Fruit fly (Drosophila melanogaster) whole organism, embryonic: ENCODE results near the gene CG13024.
A peak's percentile ranks its signal among the peaks of the same experiment; 100 is the strongest.

Source experiments
- Adf1 ChIP-seq: fragments of 200-800 bp; sonication (Bioruptor generic); IDR thresholded peaks from 2 replicates; pipeline ENCODE4 v1.3.6; 2022; ENCODE audit warnings: missing biosample characterization, missing genetic modification characterization
- Bgb ChIP-seq: fragments of 200-800 bp; sonication (Bioruptor generic); IDR thresholded peaks from 2 replicates; pipeline ENCODE4 v1.3.6; 2022; ENCODE audit warnings: missing biosample characterization, missing genetic modification characterization; ENCODE audit not compliant: partially characterized antibody
- CG10267 ChIP-seq: fragments of 200-800 bp; sonication (Bioruptor generic); optimal IDR thresholded peaks from 2 replicates; lab custom pipeline; 2018; ENCODE audit warnings: missing biosample characterization, mild to moderate bottlenecking, missing genetic modification characterization, moderate library complexity
- CG10565 ChIP-seq: fragments of 200-800 bp; sonication (Bioruptor generic); optimal IDR thresholded peaks from 3 replicates; lab custom pipeline; 2016; ENCODE audit warnings: missing biosample characterization, mild to moderate bottlenecking, missing genetic modification characterization
- CG10654 ChIP-seq: fragments of 200-800 bp; sonication (Bioruptor generic); optimal IDR thresholded peaks from 2 replicates; lab custom pipeline; 2016; ENCODE audit warnings: missing biosample characterization, missing genetic modification characterization
- CG11093 ChIP-seq: fragments of 200-800 bp; sonication (Bioruptor generic); IDR thresholded peaks from 3 replicates; pipeline ENCODE4 v1.3.6; 2022; ENCODE audit warnings: missing biosample characterization, missing genetic modification characterization
- CG13287 ChIP-seq: fragments of 200-800 bp; sonication (Bioruptor generic); IDR thresholded peaks from 2 replicates; pipeline ENCODE4 v1.3.6; 2022; ENCODE audit warnings: missing biosample characterization, missing genetic modification characterization; ENCODE audit not compliant: partially characterized antibody
- CG13424 ChIP-seq: fragments of 200-800 bp; sonication (Bioruptor generic); optimal IDR thresholded peaks from 2 replicates; lab custom pipeline; 2019; ENCODE audit warnings: missing biosample characterization, mild to moderate bottlenecking, missing genetic modification characterization, moderate library complexity
- CG16813 ChIP-seq: fragments of 200-800 bp; sonication (Bioruptor generic); IDR thresholded peaks from 3 replicates; pipeline ENCODE4 v1.3.6; 2022; ENCODE audit warnings: missing biosample characterization, missing genetic modification characterization; ENCODE audit not compliant: partially characterized antibody
- CG17186 ChIP-seq: fragments of 200-800 bp; sonication (Bioruptor generic); optimal IDR thresholded peaks from 3 replicates; lab custom pipeline; 2017; ENCODE audit warnings: missing biosample characterization, missing genetic modification reagents, missing genetic modification characterization
- CG17612 ChIP-seq: fragments of 200-800 bp; sonication (Bioruptor generic); IDR thresholded peaks from 2 replicates; pipeline ENCODE4 v1.3.6; 2022; ENCODE audit warnings: missing biosample characterization, missing genetic modification characterization
- CG18599 ChIP-seq: fragments of 200-800 bp; sonication (Bioruptor generic); optimal IDR thresholded peaks from 3 replicates; lab custom pipeline; 2017; ENCODE audit warnings: missing biosample characterization, missing genetic modification characterization, mild to moderate bottlenecking, moderate library complexity, missing genetic modification reagents
- CG2678 ChIP-seq: fragments of 200-800 bp; sonication (Bioruptor generic); optimal IDR thresholded peaks from 3 replicates; lab custom pipeline; 2019; ENCODE audit warnings: missing biosample characterization, mild to moderate bottlenecking, missing genetic modification characterization, moderate library complexity
- CG31224 ChIP-seq: fragments of 200-800 bp; sonication (Bioruptor generic); IDR thresholded peaks from 2 replicates; pipeline ENCODE4 v1.3.6; 2022; ENCODE audit warnings: missing biosample characterization, missing genetic modification characterization
- CG5180 ChIP-seq: fragments of 200-800 bp; sonication (Bioruptor generic); optimal IDR thresholded peaks from 3 replicates; lab custom pipeline; 2017; ENCODE audit warnings: missing biosample characterization, missing genetic modification characterization, mild to moderate bottlenecking, moderate library complexity, missing genetic modification reagents
- CG7556 ChIP-seq: fragments of 200-800 bp; sonication (Bioruptor generic); optimal IDR thresholded peaks from 2 replicates; lab custom pipeline; 2017; ENCODE audit warnings: missing biosample characterization, mild to moderate bottlenecking, missing genetic modification characterization
- CG8089 ChIP-seq: fragments of 200-800 bp; sonication (Bioruptor generic); optimal IDR thresholded peaks from 3 replicates; lab custom pipeline; 2016; ENCODE audit warnings: missing biosample characterization, missing genetic modification characterization
- CG8290 ChIP-seq, 3 experiments: fragments of 200-800 bp; sonication (Bioruptor generic); optimal IDR thresholded peaks; 2 replicates each; lab custom pipeline; 2016 to 2019; ENCODE audit warnings: missing biosample characterization in 3 of 3, missing genetic modification characterization in 3 of 3, mild to moderate bottlenecking in 2 of 3, moderate library complexity in 1 of 3
- CG8924 ChIP-seq: fragments of 200-800 bp; optimal IDR thresholded peaks from 3 replicates; lab custom pipeline; 2019; ENCODE audit warnings: missing biosample characterization, mild to moderate bottlenecking, missing genetic modification characterization, moderate library complexity
- Deaf1 ChIP-seq: fragments of 200-800 bp; optimal IDR thresholded peaks from 3 replicates; lab custom pipeline; 2019; ENCODE audit warnings: missing biosample characterization, mild to moderate bottlenecking, missing genetic modification characterization, moderate library complexity
- Dp ChIP-seq: fragments of 200-800 bp; sonication (Bioruptor generic); optimal IDR thresholded peaks from 2 replicates; lab custom pipeline; 2018; ENCODE audit warnings: missing biosample characterization, mild to moderate bottlenecking, missing genetic modification characterization, moderate library complexity
- Drgx ChIP-seq: fragments of 200-800 bp; sonication (Bioruptor generic); IDR thresholded peaks from 2 replicates; pipeline ENCODE4 v1.3.6; 2022; ENCODE audit warnings: missing biosample characterization, missing genetic modification characterization
- E2f2 ChIP-seq: fragments of 200-800 bp; sonication (Bioruptor generic); IDR thresholded peaks from 2 replicates; pipeline ENCODE4 v1.3.6; 2022; ENCODE audit warnings: missing biosample characterization, missing genetic modification characterization
- Gsc ChIP-seq: fragments of 200-800 bp; sonication (Bioruptor generic); IDR thresholded peaks from 2 replicates; pipeline ENCODE4 v1.3.6; 2022; ENCODE audit warnings: missing biosample characterization, missing genetic modification characterization
- Meics ChIP-seq: fragments of 200-800 bp; sonication (Bioruptor generic); optimal IDR thresholded peaks from 2 replicates; lab custom pipeline; 2017; ENCODE audit warnings: missing biosample characterization, mild to moderate bottlenecking, missing genetic modification characterization
- Mrtf ChIP-seq: fragments of 200-800 bp; sonication (Bioruptor generic); IDR thresholded peaks from 3 replicates; pipeline ENCODE4 v1.3.6; 2022; ENCODE audit warnings: missing biosample characterization, missing genetic modification characterization
- Nf-YC ChIP-seq: fragments of 200-800 bp; optimal IDR thresholded peaks from 3 replicates; lab custom pipeline; 2019; ENCODE audit warnings: missing biosample characterization, mild to moderate bottlenecking, missing genetic modification characterization, moderate library complexity
- Opbp ChIP-seq: fragments of 200-800 bp; sonication (Bioruptor generic); IDR thresholded peaks from 3 replicates; pipeline ENCODE4 v1.3.6; 2022; ENCODE audit warnings: missing biosample characterization, missing genetic modification characterization; ENCODE audit not compliant: partially characterized antibody
- Stat92E ChIP-seq, 3 experiments: fragments of >200 bp in 2 of 3; fragments of 200-800 bp in 1 of 3; sonication (Bioruptor generic) in 1 of 3; optimal IDR thresholded peaks; 2 replicates each; lab custom pipeline; 2017 to 2019; ENCODE audit warnings: missing biosample characterization in 3 of 3, missing genetic modification characterization in 3 of 3, mild to moderate bottlenecking in 1 of 3, moderate library complexity in 1 of 3
- al ChIP-seq: fragments of 200-800 bp; sonication (Bioruptor generic); IDR thresholded peaks from 2 replicates; pipeline ENCODE4 v1.3.6; 2022; ENCODE audit warnings: missing biosample characterization, missing genetic modification characterization
- ato ChIP-seq: fragments of 200-800 bp; sonication (Bioruptor generic); IDR thresholded peaks from 2 replicates; pipeline ENCODE4 v1.3.6; 2022; ENCODE audit warnings: missing biosample characterization, missing genetic modification characterization; ENCODE audit not compliant: partially characterized antibody
- cato ChIP-seq: fragments of 200-800 bp; sonication (Bioruptor generic); optimal IDR thresholded peaks from 2 replicates; lab custom pipeline; 2016; ENCODE audit warnings: missing biosample characterization, missing genetic modification characterization, borderline replicate concordance
- cg ChIP-seq: fragments of 200-800 bp; sonication (Bioruptor generic); optimal IDR thresholded peaks from 3 replicates; lab custom pipeline; 2019; ENCODE audit warnings: missing biosample characterization, mild to moderate bottlenecking, missing genetic modification characterization, moderate library complexity
- corto ChIP-seq: fragments of 200-800 bp; sonication (Bioruptor generic); optimal IDR thresholded peaks from 2 replicates; lab custom pipeline; 2016; ENCODE audit warnings: missing biosample characterization, mild to moderate bottlenecking, missing genetic modification characterization, moderate library complexity
- dysf ChIP-seq: fragments of 200-800 bp; sonication (Bioruptor generic); IDR thresholded peaks from 3 replicates; pipeline ENCODE4 v1.3.6; 2022; ENCODE audit warnings: missing biosample characterization, missing genetic modification characterization
- fru ChIP-seq: fragments of >200 bp; optimal IDR thresholded peaks from 2 replicates; lab custom pipeline; 2017
- gce ChIP-seq: fragments of 200-800 bp; sonication (Bioruptor generic); IDR thresholded peaks from 3 replicates; pipeline ENCODE4 v1.3.6; 2022; ENCODE audit warnings: missing biosample characterization, missing genetic modification characterization
- gsb ChIP-seq: fragments of 200-800 bp; sonication (Bioruptor generic); IDR thresholded peaks from 2 replicates; pipeline ENCODE4 v1.3.6; 2022; ENCODE audit warnings: missing biosample characterization, missing genetic modification characterization
- ind ChIP-seq: fragments of 200-800 bp; sonication (Bioruptor generic); optimal IDR thresholded peaks from 3 replicates; lab custom pipeline; 2016; ENCODE audit warnings: missing biosample characterization, missing genetic modification characterization
- mirr ChIP-seq: fragments of 200-800 bp; sonication (Bioruptor generic); optimal IDR thresholded peaks from 3 replicates; lab custom pipeline; 2018; ENCODE audit warnings: missing biosample characterization, mild to moderate bottlenecking, missing genetic modification characterization
- mld ChIP-seq: fragments of 200-800 bp; sonication (Bioruptor generic); IDR thresholded peaks from 3 replicates; pipeline ENCODE4 v1.3.6; 2022; ENCODE audit warnings: missing biosample characterization, missing genetic modification characterization; ENCODE audit not compliant: partially characterized antibody
- pho ChIP-seq: fragments of 200-800 bp; sonication (Bioruptor generic); optimal IDR thresholded peaks from 2 replicates; lab custom pipeline; 2016; ENCODE audit warnings: missing biosample characterization, missing genetic modification characterization
- pzg ChIP-seq: fragments of 200-800 bp; sonication (Bioruptor generic); optimal IDR thresholded peaks from 3 replicates; lab custom pipeline; 2018; ENCODE audit warnings: missing biosample characterization, mild to moderate bottlenecking, missing genetic modification characterization, moderate library complexity
- run ChIP-seq: fragments of 200-800 bp; sonication (Bioruptor generic); optimal IDR thresholded peaks from 3 replicates; lab custom pipeline; 2018; ENCODE audit warnings: missing biosample characterization, mild to moderate bottlenecking, missing genetic modification characterization
- sens-2 ChIP-seq: fragments of 200-800 bp; sonication (Bioruptor generic); IDR thresholded peaks from 2 replicates; pipeline ENCODE4 v1.3.6; 2022; ENCODE audit warnings: missing biosample characterization, missing genetic modification characterization
- shn ChIP-seq: fragments of 200-800 bp; sonication (Bioruptor generic); optimal IDR thresholded peaks from 3 replicates; lab custom pipeline; 2016; ENCODE audit warnings: missing biosample characterization, missing genetic modification characterization
- stc ChIP-seq: fragments of 200-800 bp; sonication (Bioruptor generic); IDR thresholded peaks from 2 replicates; pipeline ENCODE4 v1.3.6; 2022; ENCODE audit warnings: missing biosample characterization, missing genetic modification characterization
- tio ChIP-seq: fragments of 200-800 bp; sonication (Bioruptor generic); optimal IDR thresholded peaks from 2 replicates; lab custom pipeline; 2017; ENCODE audit warnings: missing biosample characterization, missing genetic modification characterization, inconsistent platforms
- tna ChIP-seq: fragments of 200-800 bp; sonication (Bioruptor generic); IDR thresholded peaks from 2 replicates; pipeline ENCODE4 v1.3.6; 2022; ENCODE audit warnings: missing biosample characterization, missing genetic modification characterization; ENCODE audit not compliant: partially characterized antibody
- trem ChIP-seq: fragments of 200-800 bp; optimal IDR thresholded peaks from 3 replicates; lab custom pipeline; 2019; ENCODE audit warnings: missing biosample characterization, mild to moderate bottlenecking, missing genetic modification characterization, moderate library complexity

The CG13024 gene

DNA sequence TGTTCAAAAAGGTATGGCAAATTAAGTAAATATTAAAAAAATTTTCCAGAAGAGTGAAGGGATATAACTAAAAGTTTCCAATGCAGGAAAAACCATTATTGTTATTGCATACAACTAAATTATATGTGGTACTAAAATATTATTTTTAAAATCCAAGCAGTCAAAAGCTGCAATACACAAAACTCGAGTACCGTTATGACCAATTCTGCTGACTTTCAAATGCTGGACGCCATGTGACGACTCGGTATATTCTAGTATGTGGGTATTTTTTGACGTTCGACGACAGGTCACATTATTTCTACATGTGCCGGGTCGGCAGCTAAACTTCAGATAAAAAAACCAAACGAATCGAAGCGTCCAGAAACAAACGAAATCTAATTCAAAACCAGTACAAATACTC is 20.7 kb downstream of the CG13024 start (continued):
- TF ChIP-seq gce (GFP tag; lab: Robert Waterston, UW) (no peak), CG8089 (peak; percentile 18), CG31224 (GFP tag; lab: Robert Waterston, UW) (no peak), ind (no peak), tio (GFP tag; lab: Kevin White, UChicago) (no peak), CG11093 (GFP tag; lab: Robert Waterston, UW) (no peak), CG17612 (GFP tag; lab: Robert Waterston, UW) (no peak), corto (no peak), Adf1 (GFP tag; lab: Robert Waterston, UW) (peak; percentile 10; the same call in 1 of the 2 replicates), cg (no peak), CG13287 (GFP tag; lab: Robert Waterston, UW) (peak; percentile 50; the same call in 1 of the 2 replicates), pzg (peak; percentile 93), CG10565 (GFP tag; lab: Kevin White, UChicago) (no peak), trem (tag; lab: Kevin White, UChicago) (peak; percentile 47), Meics (GFP tag; lab: Kevin White, UChicago) (no peak), CG7556 (GFP tag; lab: Kevin White, UChicago) (no peak), Opbp (peak; percentile 55; the same call in 1 of the 3 replicates), pho (GFP tag; lab: Kevin White, UChicago) (peak; percentile 25), cato (GFP tag; lab: Kevin White, UChicago) (no peak), CG17186 (GFP tag; lab: Kevin White, UChicago) (peak; percentile 41), stc (GFP tag; lab: Robert Waterston, UW) (no peak), Nf-YC (tag; lab: Kevin White, UChicago) (peak; percentile 30), Mrtf (GFP tag; lab: Robert Waterston, UW) (no peak), CG13424 (tag; lab: Kevin White, UChicago) (no peak), CG10267 (tag; lab: Kevin White, UChicago) (peak; percentile 44), shn (GFP tag; lab: Kevin White, UChicago) (no peak), CG16813 (GFP tag; lab: Robert Waterston, UW) (0 out of 3 replicates have a peak, but pooled peaks have one; percentile 35), mld (GFP tag; lab: Robert Waterston, UW) (no peak), E2f2 (peak; percentile 83), sens-2 (no peak), ato (GFP tag; lab: Robert Waterston, UW) (no peak), CG2678 (tag; lab: Kevin White, UChicago) (no peak), CG8924 (peak; percentile 8), Stat92E (GFP tag; optimal IDR thresholded peaks at IDR 0.05; lab: Kevin White, UChicago) (peak in 1 of 3 experiments; percentile 29), Bgb (GFP tag; lab: Robert Waterston, UW) (peak; percentile 55), mirr (GFP tag; lab: Kevin White, UChicago) (no peak), fru (lab: Kevin White, UChicago) (no peak), CG10654 (GFP tag; lab: Kevin White, UChicago) (no peak), Gsc (GFP tag; lab: Robert Waterston, UW) (no peak), CG18599 (GFP tag; lab: Kevin White, UChicago) (no peak), CG5180 (GFP tag; lab: Kevin White, UChicago) (no peak), Dp (peak; percentile 76), gsb (GFP tag; lab: Robert Waterston, UW) (no peak), CG8290 (GFP tag; optimal IDR thresholded peaks at IDR 0.05; lab: Kevin White, UChicago) (peak; percentile 72), CG8290 (tag; optimal IDR thresholded peaks at IDR 0.05; lab: Kevin White, UChicago) (peak in 1 of 2 experiments; percentile 69), al (GFP tag; lab: Robert Waterston, UW) (0 out of 2 replicates have a peak, but pooled peaks have one; percentile 41), Drgx (GFP tag; lab: Robert Waterston, UW) (no peak), Deaf1 (no peak), dysf (GFP tag; lab: Robert Waterston, UW) (no peak), run (no peak), tna (no peak)
